Fruit fly (Drosophila melanogaster): ENCODE results near the gene CG33342.
A peak's percentile ranks its signal among the peaks of the same experiment; 100 is the strongest.

The CG33342 gene

dm6 chr3R:24376565-24376964 lies at the start of gene CG33342:
TSS of gene CG33342 (plus strand) at chr3R:24376865.
- no peak for TF ChIP-seq CG17801 (GFP tag; optimal IDR thresholded peaks at IDR 0.05; ENCODE audit: partially characterized antibody)

dm6 chr3R:24333182-24333808 lies 43.4 kb upstream of the CG33342 start, which contains the start of the genes Rrp5 and Dis3:
TSS of gene Rrp5 (minus strand) at chr3R:24333316.
TSS of gene Dis3 (plus strand) at chr3R:24333433.
- no peak for TF ChIP-seq CG17801 (GFP tag; optimal IDR thresholded peaks at IDR 0.05; ENCODE audit: partially characterized antibody)

- no peak for TF ChIP-seq CG17801 (GFP tag; optimal IDR thresholded peaks at IDR 0.05; ENCODE audit: partially characterized antibody)
These were observed 40.0 kb upstream of the CG33342 start, which contains the start of gene CG6432 for dm6 chr3R:24336622-24337021. TSS of gene CG6432 (plus strand) at chr3R:24336922.

dm6 chr3R:24341251-24341650 lies 35.4 kb upstream of the CG33342 start, which contains the start of gene Ms:
TSS of gene Ms (plus strand) at chr3R:24341551.
- TF ChIP-seq CG17801 (GFP tag; optimal IDR thresholded peaks at IDR 0.05; ENCODE audit: partially characterized antibody) = no peak

DNA sequence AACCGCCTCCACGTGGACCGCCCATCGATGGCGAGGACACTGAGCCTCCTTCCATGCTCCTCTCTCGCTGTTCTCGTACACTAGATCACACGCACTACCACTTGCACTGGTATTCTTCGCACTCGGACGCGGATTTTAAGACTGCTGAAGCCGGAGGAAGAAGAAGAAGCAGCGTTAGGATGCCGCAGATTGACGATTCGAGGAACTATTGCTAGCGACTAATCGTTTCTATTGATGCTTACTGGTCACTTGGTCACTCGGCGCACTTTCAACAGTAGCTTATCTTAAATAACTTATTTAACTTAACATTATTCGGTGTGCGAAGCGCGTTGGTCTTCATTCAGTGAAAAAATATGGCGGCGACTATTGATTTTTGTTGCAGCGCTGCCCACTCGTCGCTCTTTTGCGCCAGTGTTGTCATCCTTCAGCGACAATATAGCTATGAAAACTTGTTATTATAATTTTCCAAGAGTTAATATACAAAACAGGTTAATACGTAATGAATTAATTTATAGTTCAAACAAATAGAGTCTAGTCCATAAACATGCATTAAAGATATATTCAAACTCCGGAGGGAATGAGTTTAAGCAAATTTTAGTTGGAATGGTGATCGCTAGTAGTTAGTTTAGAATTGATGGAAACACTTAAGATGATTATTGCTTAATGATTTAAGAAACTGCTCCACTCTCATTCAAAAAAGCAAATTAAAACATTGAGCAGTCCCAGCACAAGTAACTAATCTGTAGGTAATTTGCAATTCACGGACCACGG lies 28.1 kb upstream of the CG33342 start, which contains the start of the genes CG5746 and CG6454:
Gene CG5746, minus strand, starts transcription at position 372 of the 771 bp plus-strand sequence.
Gene CG6454, plus strand, starts transcription at position 763 of the 771 bp plus-strand sequence.
- peak; percentile 28 for TF ChIP-seq CG17801 (GFP tag; optimal IDR thresholded peaks at IDR 0.05; ENCODE audit: partially characterized antibody)

- no peak for TF ChIP-seq CG17801 (GFP tag; optimal IDR thresholded peaks at IDR 0.05; ENCODE audit: partially characterized antibody)
These were observed 23.2 kb upstream of the CG33342 start for dm6 chr3R:24353448-24353847.

dm6 chr3R:24357698-24358097 lies 19.0 kb upstream of the CG33342 start, which contains the start of gene Golgin84:
TSS of gene Golgin84 (minus strand) at chr3R:24357938.
- TF ChIP-seq CG17801 (GFP tag; optimal IDR thresholded peaks at IDR 0.05; ENCODE audit: partially characterized antibody) = no peak

dm6 chr3R:24359957-24360356 lies 16.7 kb upstream of the CG33342 start, which contains the start of gene CG18528:
TSS of gene CG18528 (minus strand) at chr3R:24360144.
- TF ChIP-seq CG17801 (GFP tag; optimal IDR thresholded peaks at IDR 0.05; ENCODE audit: partially characterized antibody) = no peak

- TF ChIP-seq CG17801 (GFP tag; optimal IDR thresholded peaks at IDR 0.05; ENCODE audit: partially characterized antibody) = no peak
These were observed 15.1 kb upstream of the CG33342 start, which contains the start of the genes CG5762 and CG33339 for dm6 chr3R:24361583-24361982. TSS of gene CG5762 (minus strand) at chr3R:24361683. TSS of gene CG33339 (plus strand) at chr3R:24361847.

dm6 chr3R:24362838-24363237 lies 13.8 kb upstream of the CG33342 start, which contains the start of gene CG33340:
TSS of gene CG33340 (plus strand) at chr3R:24363138.
- no peak for TF ChIP-seq CG17801 (GFP tag; optimal IDR thresholded peaks at IDR 0.05; ENCODE audit: partially characterized antibody)

DNA sequence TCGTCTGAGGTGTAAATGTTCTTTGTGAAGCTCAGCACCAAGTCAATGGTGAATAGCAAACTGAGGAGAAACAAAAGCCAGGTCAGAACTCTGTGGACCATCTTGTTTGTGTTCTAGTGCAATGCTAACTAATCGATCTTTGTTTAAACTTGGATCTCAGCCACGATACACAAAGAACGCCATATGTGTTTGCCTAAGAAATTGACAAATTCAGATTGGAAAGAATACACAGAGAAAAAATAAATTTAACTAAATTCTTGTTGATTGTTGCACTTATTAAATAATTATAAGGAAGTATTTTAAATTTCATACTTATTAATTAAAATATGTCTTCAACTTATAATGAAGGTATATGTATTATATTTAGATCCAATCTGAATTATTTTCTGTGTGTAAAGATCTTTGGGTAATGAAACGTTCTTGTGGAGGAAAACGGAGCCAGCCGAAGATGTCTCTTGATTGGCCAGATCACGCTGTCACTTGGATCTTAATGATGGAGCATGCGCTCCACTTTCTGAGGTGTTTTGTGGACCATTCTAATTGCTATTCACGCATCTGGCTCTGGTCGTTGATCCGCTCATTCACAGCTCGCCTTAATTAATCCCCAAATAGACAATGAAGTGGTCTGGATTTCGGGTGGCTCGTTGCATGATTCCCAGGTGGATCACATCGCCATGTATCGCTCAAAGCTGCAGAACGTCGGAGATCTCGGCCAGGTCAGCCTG lies 11.6 kb upstream of the CG33342 start, which contains the start of the genes CG17784 and CG13613:
Gene CG17784, minus strand, starts transcription at position 101 of the 725 bp plus-strand sequence.
Gene CG13613, plus strand, starts transcription at position 675 of the 725 bp plus-strand sequence.
- TF ChIP-seq CG17801 (GFP tag; optimal IDR thresholded peaks at IDR 0.05; ENCODE audit: partially characterized antibody) = no peak

dm6 chr3R:24367120-24367519 lies 9.5 kb upstream of the CG33342 start, which contains the start of gene CG42811:
TSS of gene CG42811 (minus strand) at chr3R:24367220.
- TF ChIP-seq CG17801 (GFP tag; optimal IDR thresholded peaks at IDR 0.05; ENCODE audit: partially characterized antibody) = no peak

DNA sequence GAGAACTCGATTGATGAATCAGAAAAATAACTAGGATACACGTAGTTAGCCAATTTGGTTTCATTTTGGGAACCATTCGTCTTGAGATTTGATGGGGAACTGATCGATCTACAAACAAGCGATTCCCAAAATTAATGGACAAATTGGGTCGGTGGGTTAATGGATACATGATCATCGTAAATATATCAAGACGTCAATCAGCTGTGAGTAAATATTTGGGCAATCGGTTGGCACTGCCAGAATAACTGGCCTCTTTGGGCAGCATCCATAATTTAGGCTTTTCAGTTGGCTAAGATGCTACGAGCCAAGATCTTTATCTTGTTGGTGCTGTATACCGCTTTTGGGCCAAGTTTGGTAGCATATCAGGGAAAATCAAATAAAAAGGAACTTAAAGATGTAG lies 8.6 kb upstream of the CG33342 start, which contains the start of the genes CG42812 and CG33341:
Gene CG42812, minus strand, starts transcription at position 101 of the 400 bp plus-strand sequence.
Gene CG33341, plus strand, starts transcription at position 295 of the 400 bp plus-strand sequence.
- no peak for TF ChIP-seq CG17801 (GFP tag; optimal IDR thresholded peaks at IDR 0.05; ENCODE audit: partially characterized antibody)

- TF ChIP-seq CG17801 (GFP tag; optimal IDR thresholded peaks at IDR 0.05; ENCODE audit: partially characterized antibody) = no peak
These were observed 7.4 kb upstream of the CG33342 start, which contains the start of gene CG13614 for dm6 chr3R:24369268-24369667. TSS of gene CG13614 (plus strand) at chr3R:24369568.

Measured in ovary, adult (tissue).